Fruit fly (Drosophila melanogaster) whole organism, embryonic: ENCODE results near the gene CG4631.

Source experiments
- CG15011 ChIP-seq: fragments of 200-800 bp; sonication (Bioruptor generic); optimal IDR thresholded peaks from 3 replicates; lab custom pipeline; 2018; ENCODE audit warnings: missing biosample characterization, mild to moderate bottlenecking, missing genetic modification characterization
- CG42726 ChIP-seq: fragments of 200-800 bp; sonication (Bioruptor generic); IDR thresholded peaks from 2 replicates; pipeline ENCODE4 v1.3.6; 2022; ENCODE audit warnings: missing biosample characterization, missing genetic modification characterization; ENCODE audit not compliant: partially characterized antibody
- CG7963 ChIP-seq: fragments of 200-800 bp; sonication (Bioruptor generic); IDR thresholded peaks from 3 replicates; pipeline ENCODE4 v1.3.6; 2022; ENCODE audit warnings: missing biosample characterization, missing genetic modification characterization; ENCODE audit not compliant: partially characterized antibody
- CG9932 ChIP-seq: fragments of 200-800 bp; sonication (Bioruptor generic); IDR thresholded peaks from 2 replicates; pipeline ENCODE4 v1.3.6; 2022; ENCODE audit warnings: missing biosample characterization, missing genetic modification characterization
- Pdp1 ChIP-seq, 2 experiments: fragments of 200-800 bp; sonication (Bioruptor generic); optimal IDR thresholded peaks; 3 replicates each; lab custom pipeline; 2016; ENCODE audit warnings: missing biosample characterization in 2 of 2, missing genetic modification characterization in 2 of 2, mild to moderate bottlenecking in 1 of 2, moderate library complexity in 1 of 2

DNA sequence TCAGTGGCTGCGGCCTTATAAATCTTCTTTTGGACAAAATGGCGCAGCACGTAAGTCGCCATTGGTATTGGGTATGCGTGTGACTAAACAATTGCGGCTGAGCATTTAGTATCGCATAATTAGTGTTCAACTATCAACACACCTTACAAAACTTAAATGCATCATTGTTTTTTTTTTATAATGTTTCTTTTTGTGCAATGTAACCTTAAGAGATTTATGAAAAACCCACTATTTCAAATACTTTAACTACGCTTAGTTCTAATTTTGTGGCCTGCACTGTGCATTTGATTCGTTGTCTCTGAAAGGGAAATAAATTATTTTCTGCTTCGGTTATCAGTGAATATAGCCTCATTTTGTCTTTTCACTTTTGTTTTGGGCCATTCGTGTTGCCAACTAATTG lies 36.8 kb downstream of the CG4631 start:
- TF ChIP-seq CG42726: no peak
- TF ChIP-seq Pdp1 (GFP tag; optimal IDR thresholded peaks at IDR 0.05; lab: Kevin White, UChicago): peak; percentile 50 to 57
- no peak for TF ChIP-seq CG7963 (GFP tag; lab: Robert Waterston, UW)
- peak; percentile 27 for TF ChIP-seq CG15011 (GFP tag; lab: Kevin White, UChicago)
- TF ChIP-seq CG9932 (GFP tag; lab: Robert Waterston, UW): peak; percentile 41; the same call in 1 of the 2 replicates
